Worm (Caenorhabditis elegans) whole organism, L4 larva: ENCODE measurements around the gene klp-20.

Experiments
- R02D3.7 ChIP-seq: fragments of 150-350 bp; sonication (generic microtip); optimal IDR thresholded peaks from 3 replicates; lab custom pipeline; 2014; ENCODE audit warnings: missing biosample characterization, missing genetic modification characterization
- lin-13 ChIP-seq: fragments of 150-350 bp; optimal IDR thresholded peaks from 2 replicates; lab custom pipeline; 2014; ENCODE audit warnings: missing biosample characterization, missing genetic modification reagents, missing genetic modification characterization
- lsy-2 ChIP-seq, 2 experiments: fragments of 150-350 bp in 1 of 2; sonication (generic microtip) in 1 of 2; optimal IDR thresholded peaks; 2 replicates each; lab custom pipeline; 2014 to 2017; ENCODE audit warnings: missing biosample characterization in 2 of 2, missing genetic modification characterization in 2 of 2
- ztf-11 ChIP-seq: fragments of 150-350 bp; optimal IDR thresholded peaks from 2 replicates; lab custom pipeline; 2014; ENCODE audit warnings: missing biosample characterization, missing genetic modification characterization

- TF ChIP-seq lin-13 (GFP tag; lab: Kevin White, UChicago) = no peak
- TF ChIP-seq R02D3.7 (tag; lab: Kevin White, UChicago) = no peak
- no peak for TF ChIP-seq ztf-11
- TF ChIP-seq lsy-2 (tag; optimal IDR thresholded peaks at IDR 0.05; lab: Kevin White, UChicago) = no peak
Measured at ce11 chrIII:179123-179592, 30.6 kb upstream of the klp-20 start, which contains the start of gene F40G9.6.
